Worm (Caenorhabditis elegans) whole organism, L4 larva: Measurements from ENCODE around the gene pqn-74.
A peak's percentile ranks its signal among the peaks of the same experiment; 100 is the strongest.

Source experiments
- F49E8.2 ChIP-seq: sonication (generic microtip); optimal IDR thresholded peaks from 2 replicates; lab custom pipeline; 2016; ENCODE audit warnings: missing compliant biosample characterization, mild to moderate bottlenecking, missing genetic modification characterization, borderline replicate concordance
- T26A8.4 ChIP-seq: fragments of 200-800 bp; sonication (Bioruptor generic); IDR thresholded peaks from 2 replicates; pipeline ENCODE4 v1.3.6; 2022; ENCODE audit warnings: missing genetic modification characterization, missing compliant biosample characterization
- Y48G9A.11 ChIP-seq: fragments of 200-800 bp; sonication (Bioruptor generic); IDR thresholded peaks from 2 replicates; pipeline ENCODE4 v1.3.6; 2022; ENCODE audit warnings: missing genetic modification reagents, missing genetic modification characterization, missing compliant biosample characterization
- Y5F2A.4 ChIP-seq: fragments of 200-800 bp; sonication (Bioruptor generic); optimal IDR thresholded peaks from 2 replicates; lab custom pipeline; 2018; ENCODE audit warnings: mild to moderate bottlenecking, missing genetic modification characterization, missing compliant biosample characterization
- attf-4 ChIP-seq: sonication (generic microtip); optimal IDR thresholded peaks from 3 replicates; lab custom pipeline; 2017; ENCODE audit warnings: missing biosample characterization, missing genetic modification characterization
- ceh-28 ChIP-seq: fragments of 150-350 bp; optimal IDR thresholded peaks from 2 replicates; lab custom pipeline; 2014; ENCODE audit warnings: missing biosample characterization, missing genetic modification reagents, missing genetic modification characterization
- ceh-32 ChIP-seq: sonication (generic microtip); optimal IDR thresholded peaks from 2 replicates; lab custom pipeline; 2016; ENCODE audit warnings: mild to moderate bottlenecking, missing genetic modification characterization, missing compliant biosample characterization; ENCODE audit not compliant: poor library complexity
- ceh-82 ChIP-seq: sonication (generic microtip); optimal IDR thresholded peaks from 2 replicates; lab custom pipeline; 2017; ENCODE audit warnings: missing biosample characterization, missing genetic modification characterization
- ces-1 ChIP-seq: fragments of 150-350 bp; sonication (generic microtip); optimal IDR thresholded peaks from 4 replicates; lab custom pipeline; 2014; ENCODE audit warnings: missing biosample characterization, missing genetic modification reagents, missing genetic modification characterization
- dmd-8 ChIP-seq: fragments of 200-800 bp; sonication (Bioruptor generic); IDR thresholded peaks from 2 replicates; pipeline ENCODE4 v1.3.6; 2022; ENCODE audit warnings: missing genetic modification characterization, missing compliant biosample characterization
- dmd-9 ChIP-seq: fragments of 200-800 bp; sonication (Bioruptor generic); IDR thresholded peaks from 2 replicates; pipeline ENCODE4 v1.3.6; 2022; ENCODE audit warnings: missing genetic modification reagents, missing genetic modification characterization, missing compliant biosample characterization
- dpl-1 ChIP-seq: fragments of 150-350 bp; optimal IDR thresholded peaks from 2 replicates; lab custom pipeline; 2014; ENCODE audit warnings: missing biosample characterization, missing genetic modification reagents, missing genetic modification characterization
- egl-43 ChIP-seq: fragments of 200-800 bp; sonication (Bioruptor generic); IDR thresholded peaks from 2 replicates; pipeline ENCODE4 v1.3.6; 2022; ENCODE audit warnings: missing genetic modification reagents, missing genetic modification characterization, missing compliant biosample characterization
- fkh-10 ChIP-seq: fragments of 150-350 bp; optimal IDR thresholded peaks from 2 replicates; lab custom pipeline; 2014; ENCODE audit warnings: missing biosample characterization, missing genetic modification reagents, missing genetic modification characterization
- fos-1 ChIP-seq: fragments of 150-350 bp; optimal IDR thresholded peaks from 2 replicates; lab custom pipeline; 2014; ENCODE audit warnings: missing biosample characterization, missing genetic modification characterization
- hlh-11 ChIP-seq: fragments of 200-800 bp; sonication (Bioruptor generic); optimal IDR thresholded peaks from 2 replicates; lab custom pipeline; 2018; ENCODE audit warnings: mild to moderate bottlenecking, missing genetic modification characterization, missing compliant biosample characterization
- hmg-1.1 ChIP-seq: fragments of 200-800 bp; sonication (Bioruptor generic); IDR thresholded peaks from 2 replicates; pipeline ENCODE4 v1.3.6; 2022; ENCODE audit warnings: missing genetic modification reagents, missing genetic modification characterization, missing compliant biosample characterization
- lin-1 ChIP-seq: fragments of 200-800 bp; sonication (Bioruptor generic); IDR thresholded peaks from 2 replicates; pipeline ENCODE4 v1.3.6; 2022; ENCODE audit warnings: missing genetic modification reagents, missing genetic modification characterization, missing compliant biosample characterization
- lin-29 ChIP-seq: fragments of 200-800 bp; sonication (Bioruptor generic); IDR thresholded peaks from 2 replicates; pipeline ENCODE4 v1.3.6; 2022; ENCODE audit warnings: missing genetic modification reagents, missing genetic modification characterization, missing compliant biosample characterization
- lin-38 ChIP-seq: fragments of 200-800 bp; sonication (Bioruptor generic); IDR thresholded peaks from 2 replicates; pipeline ENCODE4 v1.3.6; 2022; ENCODE audit warnings: missing genetic modification reagents, missing genetic modification characterization, missing compliant biosample characterization
- lsy-2 ChIP-seq, 2 experiments: fragments of 150-350 bp in 1 of 2; sonication (generic microtip) in 1 of 2; optimal IDR thresholded peaks; 2 replicates each; lab custom pipeline; 2014 to 2017; ENCODE audit warnings: missing biosample characterization in 2 of 2, missing genetic modification characterization in 2 of 2
- madf-9 ChIP-seq: fragments of 200-800 bp; sonication (Bioruptor generic); conservative IDR thresholded peaks from 2 replicates; pipeline ENCODE4 v1.3.6; 2022; ENCODE audit warnings: missing genetic modification reagents, missing genetic modification characterization, missing compliant biosample characterization
- mdl-1 ChIP-seq, 2 experiments: fragments of 150-350 bp in 1 of 2; sonication (generic microtip) in 1 of 2; optimal IDR thresholded peaks; 2 replicates each; lab custom pipeline; 2014 to 2017; ENCODE audit warnings: missing biosample characterization in 2 of 2, missing genetic modification characterization in 2 of 2
- mes-2 ChIP-seq: sonication (generic microtip); optimal IDR thresholded peaks from 2 replicates; lab custom pipeline; 2016; ENCODE audit warnings: missing genotype, mild to moderate bottlenecking, missing genetic modification characterization, missing compliant biosample characterization; ENCODE audit not compliant: poor library complexity, severe bottlenecking
- nhr-10 ChIP-seq: fragments of 150-350 bp; optimal IDR thresholded peaks from 2 replicates; lab custom pipeline; 2014; ENCODE audit warnings: missing biosample characterization, missing genetic modification characterization
- nhr-102 ChIP-seq: sonication (generic microtip); optimal IDR thresholded peaks from 2 replicates; lab custom pipeline; 2016; ENCODE audit warnings: mild to moderate bottlenecking, missing genetic modification characterization, moderate library complexity, missing compliant biosample characterization
- nhr-42 ChIP-seq: fragments of 200-800 bp; sonication (Bioruptor generic); IDR thresholded peaks from 2 replicates; pipeline ENCODE4 v1.3.6; 2022; ENCODE audit warnings: missing genetic modification characterization, missing compliant biosample characterization
- nhr-48 ChIP-seq: sonication (generic microtip); optimal IDR thresholded peaks from 2 replicates; lab custom pipeline; 2016; ENCODE audit warnings: mild to moderate bottlenecking, missing genetic modification characterization, missing compliant biosample characterization
- nhr-76 ChIP-seq: fragments of 150-350 bp; optimal IDR thresholded peaks from 2 replicates; lab custom pipeline; 2014; ENCODE audit warnings: missing biosample characterization, missing genetic modification characterization
- nhr-77 ChIP-seq: fragments of 150-350 bp; optimal IDR thresholded peaks from 2 replicates; lab custom pipeline; 2014; ENCODE audit warnings: missing biosample characterization, missing genetic modification characterization
- rbr-2 ChIP-seq: sonication (generic microtip); optimal IDR thresholded peaks from 2 replicates; lab custom pipeline; 2016; ENCODE audit warnings: missing genotype, missing genetic modification characterization, missing compliant biosample characterization
- set-16 ChIP-seq: fragments of 200-800 bp; sonication (Bioruptor generic); IDR thresholded peaks from 2 replicates; pipeline ENCODE4 v1.3.6; 2022; ENCODE audit warnings: missing genetic modification reagents, missing genetic modification characterization, missing compliant biosample characterization
- spr-3 ChIP-seq: fragments of 200-800 bp; sonication (Bioruptor generic); optimal IDR thresholded peaks from 2 replicates; lab custom pipeline; 2018; ENCODE audit warnings: mild to moderate bottlenecking, missing genetic modification characterization, missing compliant biosample characterization
- unc-39 ChIP-seq: sonication (generic microtip); optimal IDR thresholded peaks from 2 replicates; lab custom pipeline; 2017; ENCODE audit warnings: missing biosample characterization, missing genetic modification characterization
- unc-62 ChIP-seq, 3 experiments: fragments of 150-350 bp in 1 of 3; sonication (generic microtip); optimal IDR thresholded peaks in 2 of 3; peaks in 1 of 3; 1 replicate in 1 of 3; 2 replicates in 2 of 3; lab custom pipeline; 2014 to 2017; ENCODE audit warnings: missing biosample characterization in 3 of 3, missing genetic modification characterization in 3 of 3, missing genetic modification reagents in 3 of 3, missing genotype in 1 of 3
- vab-7 ChIP-seq: fragments of 200-800 bp; sonication (Bioruptor generic); IDR thresholded peaks from 2 replicates; pipeline ENCODE4 v1.3.6; 2022; ENCODE audit warnings: missing genetic modification reagents, missing genetic modification characterization, missing compliant biosample characterization
- zag-1 ChIP-seq: fragments of 150-350 bp; optimal IDR thresholded peaks from 2 replicates; lab custom pipeline; 2014; ENCODE audit warnings: missing biosample characterization, missing genetic modification characterization
- zip-11 ChIP-seq: fragments of 200-800 bp; sonication (Bioruptor generic); IDR thresholded peaks from 2 replicates; pipeline ENCODE4 v1.3.6; 2022; ENCODE audit warnings: missing genetic modification characterization, missing compliant biosample characterization
- zip-2 ChIP-seq: fragments of 150-350 bp; optimal IDR thresholded peaks from 2 replicates; lab custom pipeline; 2014; ENCODE audit warnings: missing biosample characterization, missing genetic modification characterization
- ztf-11 ChIP-seq: fragments of 150-350 bp; optimal IDR thresholded peaks from 2 replicates; lab custom pipeline; 2014; ENCODE audit warnings: missing biosample characterization, missing genetic modification characterization
- ztf-7 ChIP-seq: fragments of 150-350 bp; optimal IDR thresholded peaks from 2 replicates; lab custom pipeline; 2014; ENCODE audit warnings: missing biosample characterization, missing genetic modification characterization

The pqn-74 gene

DNA sequence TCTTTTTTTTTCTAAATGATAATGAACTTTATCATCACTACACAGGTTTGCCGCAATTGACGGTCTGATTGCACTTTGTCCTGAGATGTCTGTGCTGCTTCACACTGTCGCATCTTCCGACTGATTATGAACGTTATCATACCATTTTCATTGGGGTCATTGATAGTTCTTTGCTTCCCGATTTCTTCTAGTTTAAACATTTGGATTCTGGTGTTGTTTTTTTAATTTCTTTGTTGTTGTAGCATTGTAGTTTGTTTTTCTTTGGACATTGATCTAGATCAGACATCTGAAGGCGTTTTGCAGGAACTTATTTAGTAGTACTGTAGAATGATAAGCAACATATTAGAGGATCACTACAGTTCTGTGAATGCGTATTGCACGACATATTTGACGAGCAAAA is 12.4 kb downstream of the pqn-74 start (continued):
- TF ChIP-seq nhr-76 (peak; percentile 54), fkh-10 (no peak), zag-1 (tag; lab: Kevin White, UChicago) (no peak), fos-1 (tag; lab: Kevin White, UChicago) (no peak), dmd-8 (GFP tag; lab: Robert Waterston, UW) (no peak), nhr-42 (GFP tag; lab: Robert Waterston, UW) (0 out of 2 replicates have a peak, but pooled peaks have one; percentile 48), spr-3 (GFP tag; lab: Kevin White, UChicago) (no peak), set-16 (no peak), mes-2 (tag; lab: Kevin White, UChicago) (peak; percentile 62), zip-2 (tag; lab: Kevin White, UChicago) (no peak), dmd-9 (GFP tag; lab: Robert Waterston, UW) (no peak), madf-9 (GFP tag; lab: Robert Waterston, UW) (no peak), vab-7 (GFP tag; lab: Robert Waterston, UW) (no peak), zip-11 (GFP tag; lab: Robert Waterston, UW) (no peak), ztf-11 (no peak), nhr-48 (tag; lab: Kevin White, UChicago) (peak; percentile 92), unc-62 (GFP tag; optimal IDR thresholded peaks at IDR 0.05 in 1 of 2; lab: Kevin White, UChicago) (peak in 1 of 2 experiments; percentile 88), unc-62 (tag; optimal IDR thresholded peaks at IDR 0.05; lab: Kevin White, UChicago) (no peak), ceh-28 (no peak), nhr-10 (tag; lab: Kevin White, UChicago) (peak; percentile 90), egl-43 (GFP tag; lab: Robert Waterston, UW) (no peak), nhr-102 (peak; percentile 67), hlh-11 (tag; lab: Kevin White, UChicago) (peak; percentile 93), Y48G9A.11 (GFP tag; lab: Robert Waterston, UW) (no peak), dpl-1 (GFP tag; lab: Kevin White, UChicago) (no peak), lin-29 (GFP tag; lab: Robert Waterston, UW) (no peak), attf-4 (tag; lab: Kevin White, UChicago) (no peak), F49E8.2 (tag; lab: Kevin White, UChicago) (no peak), Y5F2A.4 (no peak), ceh-32 (tag; lab: Kevin White, UChicago) (no peak), lsy-2 (tag; optimal IDR thresholded peaks at IDR 0.05; lab: Kevin White, UChicago) (peak; percentile 65 to 71), ztf-7 (tag; lab: Kevin White, UChicago) (peak; percentile 62), ceh-82 (tag; lab: Kevin White, UChicago) (no peak), lin-1 (GFP tag; lab: Robert Waterston, UW) (peak; percentile 43; the same call in 1 of the 2 replicates), T26A8.4 (GFP tag; lab: Robert Waterston, UW) (peak; percentile 63; the same call in 1 of the 2 replicates), hmg-1.1 (GFP tag; lab: Robert Waterston, UW) (no peak), unc-39 (tag; lab: Kevin White, UChicago) (no peak), mdl-1 (tag; optimal IDR thresholded peaks at IDR 0.05; lab: Kevin White, UChicago) (peak in 1 of 2 experiments; percentile 61), rbr-2 (no peak)
- TF ChIP-seq, all 104 proteins: peak for 44

DNA sequence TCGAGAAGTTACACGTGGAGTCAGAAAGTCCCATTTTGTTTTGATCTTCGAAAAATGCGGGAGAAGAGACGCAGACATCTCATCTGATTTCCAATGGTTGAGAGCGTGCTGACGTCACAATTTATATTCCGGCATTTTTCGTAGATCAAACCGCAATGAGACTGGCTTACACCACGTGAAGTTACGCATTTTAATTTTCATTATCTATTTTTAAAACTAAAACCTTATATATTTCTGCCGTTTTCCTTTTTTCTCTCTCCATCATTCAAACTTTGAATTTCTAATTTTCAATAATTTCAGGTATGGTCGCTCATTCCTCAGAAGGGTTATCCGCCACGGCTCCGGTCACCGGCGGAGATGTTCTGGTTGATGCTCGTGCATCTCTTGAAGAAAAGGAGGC is 15.9 kb downstream of the pqn-74 start, which contains the start of gene fat-1:
Gene fat-1 (plus strand): TSS at position 301 of the 400 bp plus-strand sequence.
- TF ChIP-seq nhr-77 (no peak), lin-38 (0 out of 2 replicates have a peak, but pooled peaks have one; percentile 6), ces-1 (GFP tag; lab: Kevin White, UChicago) (no peak), lin-1 (GFP tag; lab: Robert Waterston, UW) (no peak), Y5F2A.4 (no peak)
